Fruit fly (Drosophila melanogaster): ENCODE results near the gene org-1.

org-1 gene

dm6 chrX:8490291-8490975, 35.6 kb upstream of the org-1 start:
- TF ChIP-seq EcR (GFP tag; optimal IDR thresholded peaks at IDR 0.05) (peak; percentile 52), Pif1A (GFP tag; optimal IDR thresholded peaks at IDR 0.05) (no peak)

DNA sequence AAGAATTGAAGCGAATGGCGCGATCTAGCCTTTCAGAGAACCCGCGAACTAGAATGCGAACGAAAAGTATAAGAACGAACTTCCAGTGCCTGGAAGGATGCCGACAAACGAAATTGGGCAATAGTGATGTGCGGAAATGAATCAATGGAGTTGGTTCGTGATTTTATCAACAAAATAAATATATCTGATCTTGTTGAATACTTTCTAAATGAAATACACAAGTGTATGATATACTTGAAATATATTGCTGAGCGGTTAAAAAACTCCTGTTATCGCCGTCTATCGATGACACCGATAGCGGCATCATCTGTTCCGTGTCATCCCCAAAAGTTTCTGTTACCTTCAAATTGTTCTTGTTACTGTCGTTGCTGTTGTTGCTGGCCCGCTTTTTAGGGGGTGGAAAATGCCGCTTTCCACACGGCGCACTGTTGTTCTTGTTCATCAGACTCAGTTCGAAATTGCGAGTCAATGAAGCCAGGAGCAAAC, 34.7 kb upstream of the org-1 start, which contains the start of gene otu:
Gene otu (minus strand): TSS at position 51 of the 486 bp plus-strand sequence.
- no peak for TF ChIP-seq Pif1A (GFP tag; optimal IDR thresholded peaks at IDR 0.05)
- no peak for TF ChIP-seq CG12605 (GFP tag; IDR thresholded peaks at IDR 0.05)
- TF ChIP-seq CG9948 (tag; optimal IDR thresholded peaks at IDR 0.05) = no peak
- TF ChIP-seq D1 (tag; optimal IDR thresholded peaks at IDR 0.05) = no peak
- no peak for TF ChIP-seq gl (tag; optimal IDR thresholded peaks at IDR 0.05)
- no peak for TF ChIP-seq CG10348 (GFP tag; IDR thresholded peaks at IDR 0.05)
- no peak for TF ChIP-seq rn (GFP tag; IDR thresholded peaks at IDR 0.05)
- TF ChIP-seq CG14655 (GFP tag; optimal IDR thresholded peaks at IDR 0.05) = no peak
- TF ChIP-seq Ets98B (GFP tag; IDR thresholded peaks at IDR 0.05) = no peak
- TF ChIP-seq CG8159 (tag; optimal IDR thresholded peaks at IDR 0.05) = no peak
- no peak for TF ChIP-seq CG4496 (GFP tag; IDR thresholded peaks at IDR 0.05)
- no peak for TF ChIP-seq CG34367 (tag; optimal IDR thresholded peaks at IDR 0.05)
- TF ChIP-seq Pif1B (GFP tag; optimal IDR thresholded peaks at IDR 0.05) = no peak
- TF ChIP-seq CG13204 (GFP tag; optimal IDR thresholded peaks at IDR 0.05) = no peak
- no peak for TF ChIP-seq CG8301 (tag; optimal IDR thresholded peaks at IDR 0.05)
- no peak for TF ChIP-seq CG17806 (tag; optimal IDR thresholded peaks at IDR 0.05)

DNA sequence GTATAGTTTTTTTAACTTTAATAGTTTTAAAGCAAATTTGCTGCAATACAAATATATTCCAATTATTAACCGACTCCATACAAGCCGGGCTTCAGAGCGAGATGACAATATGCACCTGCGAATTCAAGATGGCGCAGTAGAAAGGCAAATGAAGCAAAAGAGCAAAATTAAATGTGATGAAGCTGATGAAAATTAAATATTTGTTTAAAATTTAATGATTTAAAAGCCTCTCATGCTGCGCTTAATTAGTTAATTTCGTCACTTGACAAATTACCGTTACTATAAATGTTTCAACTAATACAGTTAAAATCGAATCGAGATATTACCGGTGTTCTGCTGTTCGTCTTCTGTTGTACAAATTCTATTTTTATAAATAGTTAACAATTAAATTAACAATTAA, 34.2 kb upstream of the org-1 start, which contains the start of gene CG33181:
Gene CG33181 (plus strand): TSS at position 301 of the 400 bp plus-strand sequence.
- TF ChIP-seq Pif1B (GFP tag; optimal IDR thresholded peaks at IDR 0.05) = no peak
- no peak for TF ChIP-seq gl (tag; optimal IDR thresholded peaks at IDR 0.05)

DNA sequence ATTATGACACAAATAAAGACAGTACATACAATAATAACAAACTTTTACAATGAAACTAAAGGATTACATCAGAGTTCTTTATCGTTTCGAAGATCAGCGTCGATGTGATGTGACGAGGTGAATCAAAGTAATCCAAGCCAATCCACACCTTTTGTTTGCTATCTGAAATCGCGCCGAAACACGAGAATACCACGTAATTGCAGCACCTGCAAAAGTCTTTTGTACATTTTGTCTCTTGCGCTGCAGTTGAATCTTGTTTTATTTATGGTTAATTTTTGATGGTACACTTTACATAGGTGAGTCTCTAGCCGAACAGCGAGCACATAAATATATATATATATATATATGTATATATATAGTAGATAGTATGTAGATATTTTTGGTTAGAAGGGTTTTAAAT, 29.9 kb upstream of the org-1 start:
- TF ChIP-seq Ets98B (GFP tag; IDR thresholded peaks at IDR 0.05) (no peak), D1 (tag; optimal IDR thresholded peaks at IDR 0.05) (no peak), CG15710 (tag; optimal IDR thresholded peaks at IDR 0.05) (no peak), CG12605 (GFP tag; IDR thresholded peaks at IDR 0.05) (no peak), CG34367 (tag; optimal IDR thresholded peaks at IDR 0.05) (no peak), EcR (GFP tag; optimal IDR thresholded peaks at IDR 0.05) (no peak), Pif1B (GFP tag; optimal IDR thresholded peaks at IDR 0.05) (no peak), fd96Ca (GFP tag; IDR thresholded peaks at IDR 0.05) (no peak), Pif1A (GFP tag; optimal IDR thresholded peaks at IDR 0.05) (no peak), rn (GFP tag; IDR thresholded peaks at IDR 0.05) (no peak), CG8301 (tag; optimal IDR thresholded peaks at IDR 0.05) (no peak), gl (tag; optimal IDR thresholded peaks at IDR 0.05) (no peak), CG4496 (GFP tag; IDR thresholded peaks at IDR 0.05) (no peak), CG14655 (GFP tag; optimal IDR thresholded peaks at IDR 0.05) (no peak), CG8159 (tag; optimal IDR thresholded peaks at IDR 0.05) (no peak)

- no peak for TF ChIP-seq CG9948 (tag; optimal IDR thresholded peaks at IDR 0.05)
- no peak for TF ChIP-seq CG8159 (tag; optimal IDR thresholded peaks at IDR 0.05)
- no peak for TF ChIP-seq CG12605 (GFP tag; IDR thresholded peaks at IDR 0.05)
- TF ChIP-seq CG32121 (GFP tag; IDR thresholded peaks at IDR 0.05) = no peak
- TF ChIP-seq CG10348 (GFP tag; IDR thresholded peaks at IDR 0.05) = no peak
- no peak for TF ChIP-seq Snoo (tag; optimal IDR thresholded peaks at IDR 0.05)
- TF ChIP-seq gl (tag; optimal IDR thresholded peaks at IDR 0.05) = no peak
- TF ChIP-seq CG13204 (GFP tag; optimal IDR thresholded peaks at IDR 0.05) = no peak
- TF ChIP-seq rn (GFP tag; IDR thresholded peaks at IDR 0.05) = no peak
- TF ChIP-seq CG17806 (tag; optimal IDR thresholded peaks at IDR 0.05) = no peak
Measured at dm6 chrX:8483671-8484070, 28.8 kb upstream of the org-1 start, which contains the start of gene CG33223. Gene CG33223, minus strand, starts transcription at chrX:8483885.

DNA sequence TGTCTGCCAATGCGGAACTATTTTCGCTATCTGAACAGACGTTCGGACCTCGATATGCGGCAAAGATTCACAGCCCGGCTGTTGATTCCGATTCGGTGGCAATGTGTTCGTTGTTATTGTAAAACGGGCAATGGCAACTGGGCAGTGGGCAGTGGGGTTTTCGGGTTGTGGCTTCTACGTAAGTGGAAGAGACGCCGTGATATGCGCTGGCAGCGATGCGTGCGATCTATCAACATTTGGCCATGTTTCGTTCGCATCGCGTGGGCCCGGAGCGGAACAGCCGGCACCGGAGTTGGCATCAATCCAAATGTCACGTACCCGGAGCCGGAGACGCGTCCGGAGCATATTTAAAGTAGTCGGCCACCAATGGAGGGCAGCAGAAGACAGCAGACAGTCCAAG, 26.6 kb upstream of the org-1 start, which contains the start of gene Cp38:
Gene Cp38 (plus strand): TSS at position 376 of the 400 bp plus-strand sequence.
- TF ChIP-seq CG15710 (tag; optimal IDR thresholded peaks at IDR 0.05) (no peak), CG14655 (GFP tag; optimal IDR thresholded peaks at IDR 0.05) (no peak), Snoo (tag; optimal IDR thresholded peaks at IDR 0.05) (no peak), Ets98B (GFP tag; IDR thresholded peaks at IDR 0.05) (no peak), CG12605 (GFP tag; IDR thresholded peaks at IDR 0.05) (no peak), CG17806 (tag; optimal IDR thresholded peaks at IDR 0.05) (no peak), CG13204 (GFP tag; optimal IDR thresholded peaks at IDR 0.05) (no peak), CG8159 (tag; optimal IDR thresholded peaks at IDR 0.05) (no peak), CG10348 (GFP tag; IDR thresholded peaks at IDR 0.05) (no peak), fd96Ca (GFP tag; IDR thresholded peaks at IDR 0.05) (no peak), CG4496 (GFP tag; IDR thresholded peaks at IDR 0.05) (no peak), CG34367 (tag; optimal IDR thresholded peaks at IDR 0.05) (no peak), EcR (GFP tag; optimal IDR thresholded peaks at IDR 0.05) (no peak)
